Fruit fly (Drosophila melanogaster) whole organism, embryonic: ENCODE data around the gene CG13949.
A peak's percentile ranks its signal among the peaks of the same experiment; 100 is the strongest.

Experiments
- Adf1 ChIP-seq: fragments of 200-800 bp; sonication (Bioruptor generic); IDR thresholded peaks from 2 replicates; pipeline ENCODE4 v1.3.6; 2022; ENCODE audit warnings: missing biosample characterization, missing genetic modification characterization
- Aef1 ChIP-seq: fragments of 200-800 bp; sonication (Bioruptor generic); IDR thresholded peaks from 3 replicates; pipeline ENCODE4 v1.3.6; 2022; ENCODE audit warnings: missing biosample characterization, missing genetic modification characterization
- CG10321 ChIP-seq: fragments of 200-800 bp; sonication (Bioruptor generic); IDR thresholded peaks from 2 replicates; pipeline ENCODE4 v1.3.6; 2022; ENCODE audit warnings: missing biosample characterization, missing genetic modification characterization
- CG11247 ChIP-seq: fragments of 200-800 bp; sonication (Bioruptor generic); IDR thresholded peaks from 2 replicates; pipeline ENCODE4 v1.3.6; 2022; ENCODE audit warnings: missing biosample characterization, missing genetic modification characterization
- CG13287 ChIP-seq: fragments of 200-800 bp; sonication (Bioruptor generic); IDR thresholded peaks from 2 replicates; pipeline ENCODE4 v1.3.6; 2022; ENCODE audit warnings: missing biosample characterization, missing genetic modification characterization; ENCODE audit not compliant: partially characterized antibody
- CG14860 ChIP-seq: fragments of 200-800 bp; sonication (Bioruptor generic); IDR thresholded peaks from 3 replicates; pipeline ENCODE4 v1.3.6; 2022; ENCODE audit warnings: missing biosample characterization, missing genetic modification characterization; ENCODE audit not compliant: partially characterized antibody
- CG14965 ChIP-seq: fragments of 200-800 bp; sonication (Bioruptor generic); optimal IDR thresholded peaks from 2 replicates; lab custom pipeline; 2016; ENCODE audit warnings: missing biosample characterization, missing genetic modification characterization, borderline replicate concordance
- CG15479 ChIP-seq: fragments of 200-800 bp; sonication (Bioruptor generic); optimal IDR thresholded peaks from 3 replicates; lab custom pipeline; 2019; ENCODE audit warnings: missing biosample characterization, mild to moderate bottlenecking, missing genetic modification characterization, moderate library complexity
- CG1602 ChIP-seq: fragments of 200-800 bp; sonication (Bioruptor generic); optimal IDR thresholded peaks from 3 replicates; lab custom pipeline; 2016; ENCODE audit warnings: missing biosample characterization, missing genetic modification characterization
- CG18011 ChIP-seq: fragments of 200-800 bp; sonication (Bioruptor generic); optimal IDR thresholded peaks from 2 replicates; lab custom pipeline; 2017; ENCODE audit warnings: missing biosample characterization, missing genetic modification characterization, mild to moderate bottlenecking, moderate library complexity, missing genotype
- CG2120 ChIP-seq: fragments of 200-800 bp; sonication (Bioruptor generic); optimal IDR thresholded peaks from 3 replicates; lab custom pipeline; 2016; ENCODE audit warnings: missing biosample characterization, missing genetic modification characterization
- CG32532 ChIP-seq: fragments of 200-800 bp; sonication (Bioruptor generic); IDR thresholded peaks from 2 replicates; pipeline ENCODE4 v1.3.6; 2022; ENCODE audit warnings: missing biosample characterization, missing genetic modification characterization
- CG4617 ChIP-seq: fragments of 200-800 bp; sonication (Bioruptor generic); optimal IDR thresholded peaks from 3 replicates; lab custom pipeline; 2016; ENCODE audit warnings: missing biosample characterization, missing genetic modification characterization, borderline replicate concordance
- CG4820 ChIP-seq: fragments of 200-800 bp; sonication (Bioruptor generic); optimal IDR thresholded peaks from 3 replicates; lab custom pipeline; 2016; ENCODE audit warnings: missing biosample characterization, missing genetic modification characterization
- CG7987 ChIP-seq: fragments of 200-800 bp; sonication (Bioruptor generic); optimal IDR thresholded peaks from 2 replicates; lab custom pipeline; 2018; ENCODE audit warnings: missing biosample characterization, mild to moderate bottlenecking, missing genetic modification characterization, moderate library complexity
- CG8089 ChIP-seq: fragments of 200-800 bp; sonication (Bioruptor generic); optimal IDR thresholded peaks from 3 replicates; lab custom pipeline; 2016; ENCODE audit warnings: missing biosample characterization, missing genetic modification characterization
- CG8359 ChIP-seq: fragments of 200-800 bp; sonication (Bioruptor generic); optimal IDR thresholded peaks from 2 replicates; lab custom pipeline; 2017; ENCODE audit warnings: missing biosample characterization, mild to moderate bottlenecking, missing genetic modification characterization, borderline replicate concordance
- CG8388 ChIP-seq: fragments of 200-800 bp; sonication (Bioruptor generic); optimal IDR thresholded peaks from 2 replicates; lab custom pipeline; 2019; ENCODE audit warnings: missing biosample characterization, mild to moderate bottlenecking, missing genetic modification characterization, moderate library complexity
- CkIIα-i1 ChIP-seq: fragments of 200-800 bp; sonication (Bioruptor generic); IDR thresholded peaks from 2 replicates; pipeline ENCODE4 v1.3.6; 2022; ENCODE audit warnings: missing biosample characterization, missing genetic modification characterization
- Deaf1 ChIP-seq: fragments of 200-800 bp; optimal IDR thresholded peaks from 3 replicates; lab custom pipeline; 2019; ENCODE audit warnings: missing biosample characterization, mild to moderate bottlenecking, missing genetic modification characterization, moderate library complexity
- Dek ChIP-seq: fragments of 200-800 bp; sonication (Bioruptor generic); optimal IDR thresholded peaks from 3 replicates; lab custom pipeline; 2019; ENCODE audit warnings: missing biosample characterization, mild to moderate bottlenecking, missing genetic modification characterization, moderate library complexity
- Dll ChIP-seq: fragments of 200-800 bp; sonication (Bioruptor generic); IDR thresholded peaks from 4 replicates; pipeline ENCODE4 v1.3.6; 2022; ENCODE audit warnings: missing biosample characterization, missing genetic modification characterization; ENCODE audit not compliant: partially characterized antibody
- Doc3 ChIP-seq: fragments of 200-800 bp; sonication (Bioruptor generic); IDR thresholded peaks from 3 replicates; pipeline ENCODE4 v1.3.6; 2022; ENCODE audit warnings: missing biosample characterization, missing genetic modification characterization; ENCODE audit not compliant: partially characterized antibody
- H2.0 ChIP-seq: fragments of 200-800 bp; sonication (Bioruptor generic); IDR thresholded peaks from 2 replicates; pipeline ENCODE4 v1.3.6; 2022; ENCODE audit warnings: missing biosample characterization, missing genetic modification characterization
- Hmx ChIP-seq: fragments of 200-800 bp; sonication (Bioruptor generic); optimal IDR thresholded peaks from 2 replicates; lab custom pipeline; 2016; ENCODE audit warnings: missing biosample characterization, missing genetic modification characterization
- Hsf ChIP-seq: fragments of 200-800 bp; sonication (Bioruptor generic); optimal IDR thresholded peaks from 3 replicates; lab custom pipeline; 2016; ENCODE audit warnings: missing biosample characterization, missing genetic modification characterization
- Mes4 ChIP-seq: fragments of 200-800 bp; sonication (Bioruptor generic); optimal IDR thresholded peaks from 2 replicates; lab custom pipeline; 2016; ENCODE audit warnings: missing biosample characterization, missing genetic modification characterization
- Sry-δ ChIP-seq: fragments of 200-800 bp; sonication (Bioruptor generic); optimal IDR thresholded peaks from 2 replicates; lab custom pipeline; 2016; ENCODE audit warnings: missing biosample characterization, missing genetic modification characterization
- TFAM ChIP-seq: fragments of 200-800 bp; sonication (Bioruptor generic); optimal IDR thresholded peaks from 2 replicates; lab custom pipeline; 2017; ENCODE audit warnings: missing biosample characterization, missing genetic modification characterization, inconsistent platforms
- Xrp1 ChIP-seq: fragments of 200-800 bp; sonication (Bioruptor generic); IDR thresholded peaks from 2 replicates; pipeline ENCODE4 v1.3.6; 2022; ENCODE audit warnings: missing biosample characterization, missing genetic modification characterization
- aop ChIP-seq: fragments of 200-800 bp; sonication (Bioruptor generic); IDR thresholded peaks from 2 replicates; pipeline ENCODE4 v1.3.6; 2022; ENCODE audit warnings: missing biosample characterization, missing genetic modification characterization
- chif ChIP-seq, 2 experiments: fragments of 200-800 bp; sonication (Bioruptor generic); optimal IDR thresholded peaks; 3 replicates each; lab custom pipeline; 2016; ENCODE audit warnings: missing biosample characterization in 2 of 2, missing genetic modification characterization in 2 of 2
- chm ChIP-seq: fragments of 200-800 bp; sonication (Bioruptor generic); IDR thresholded peaks from 2 replicates; pipeline ENCODE4 v1.3.6; 2022; ENCODE audit warnings: missing biosample characterization, missing genetic modification characterization
- croc ChIP-seq: fragments of 200-800 bp; sonication (Bioruptor generic); conservative IDR thresholded peaks from 3 replicates; pipeline ENCODE4 v1.3.6; 2022; ENCODE audit warnings: missing biosample characterization, missing genetic modification characterization
- dysf ChIP-seq: fragments of 200-800 bp; sonication (Bioruptor generic); IDR thresholded peaks from 3 replicates; pipeline ENCODE4 v1.3.6; 2022; ENCODE audit warnings: missing biosample characterization, missing genetic modification characterization
- en ChIP-seq: fragments of 200-800 bp; sonication (Bioruptor generic); optimal IDR thresholded peaks from 2 replicates; lab custom pipeline; 2016; ENCODE audit warnings: missing biosample characterization, missing genetic modification characterization
- eyg ChIP-seq: fragments of 200-800 bp; sonication (Bioruptor generic); optimal IDR thresholded peaks from 3 replicates; lab custom pipeline; 2016; ENCODE audit warnings: missing biosample characterization, missing genetic modification characterization
- gt ChIP-seq: fragments of 200-800 bp; sonication (Bioruptor generic); IDR thresholded peaks from 2 replicates; pipeline ENCODE4 v1.3.6; 2022; ENCODE audit warnings: missing biosample characterization, missing genetic modification characterization
- hth ChIP-seq: fragments of >200 bp; optimal IDR thresholded peaks from 2 replicates; lab custom pipeline; 2017; ENCODE audit warnings: inconsistent platforms
- jing ChIP-seq: fragments of 200-800 bp; sonication (Bioruptor generic); optimal IDR thresholded peaks from 2 replicates; lab custom pipeline; 2018; ENCODE audit warnings: missing biosample characterization, mild to moderate bottlenecking, missing genetic modification characterization
- jumu ChIP-seq: fragments of 200-800 bp; sonication (Bioruptor generic); optimal IDR thresholded peaks from 3 replicates; lab custom pipeline; 2016; ENCODE audit warnings: missing biosample characterization, missing genetic modification characterization
- lbe ChIP-seq: fragments of 200-800 bp; sonication (Bioruptor generic); optimal IDR thresholded peaks from 2 replicates; lab custom pipeline; 2016; ENCODE audit warnings: missing biosample characterization, mild to moderate bottlenecking, missing genetic modification characterization
- maf-S ChIP-seq: fragments of 200-800 bp; sonication (Bioruptor generic); optimal IDR thresholded peaks from 2 replicates; lab custom pipeline; 2016; ENCODE audit warnings: missing biosample characterization, missing genetic modification characterization
- phol ChIP-seq: fragments of 200-800 bp; sonication (Bioruptor generic); optimal IDR thresholded peaks from 3 replicates; lab custom pipeline; 2018; ENCODE audit warnings: missing biosample characterization, mild to moderate bottlenecking, missing genetic modification characterization, moderate library complexity
- pum ChIP-seq: fragments of 200-800 bp; sonication (Bioruptor generic); optimal IDR thresholded peaks from 2 replicates; lab custom pipeline; 2016; ENCODE audit warnings: missing biosample characterization, missing genetic modification characterization
- salm ChIP-seq: fragments of 200-800 bp; sonication (Bioruptor generic); optimal IDR thresholded peaks from 2 replicates; lab custom pipeline; 2018; ENCODE audit warnings: missing biosample characterization, mild to moderate bottlenecking, missing genetic modification characterization
- sens ChIP-seq: fragments of 200-800 bp; sonication (Bioruptor generic); peaks from one replicate; lab custom pipeline; 2016; ENCODE audit warnings: missing biosample characterization, missing genetic modification characterization
- stc ChIP-seq: fragments of 200-800 bp; sonication (Bioruptor generic); IDR thresholded peaks from 2 replicates; pipeline ENCODE4 v1.3.6; 2022; ENCODE audit warnings: missing biosample characterization, missing genetic modification characterization
- sug ChIP-seq: fragments of 200-800 bp; optimal IDR thresholded peaks from 2 replicates; lab custom pipeline; 2019; ENCODE audit warnings: missing biosample characterization, mild to moderate bottlenecking, missing genetic modification characterization, moderate library complexity
- tgo ChIP-seq: fragments of 200-800 bp; sonication (Bioruptor generic); IDR thresholded peaks from 3 replicates; pipeline ENCODE4 v1.3.6; 2022; ENCODE audit warnings: missing biosample characterization, missing genetic modification characterization
- wor ChIP-seq: fragments of 200-800 bp; sonication (Bioruptor generic); IDR thresholded peaks from 2 replicates; pipeline ENCODE4 v1.3.6; 2022; ENCODE audit warnings: missing biosample characterization, missing genetic modification characterization
- yki ChIP-seq: fragments of >200 bp; optimal IDR thresholded peaks from 3 replicates; lab custom pipeline; 2018
- zfh2 ChIP-seq: fragments of 200-800 bp; sonication (Bioruptor generic); optimal IDR thresholded peaks from 2 replicates; lab custom pipeline; 2016; ENCODE audit warnings: missing biosample characterization, missing genetic modification characterization

The CG13949 gene

DNA sequence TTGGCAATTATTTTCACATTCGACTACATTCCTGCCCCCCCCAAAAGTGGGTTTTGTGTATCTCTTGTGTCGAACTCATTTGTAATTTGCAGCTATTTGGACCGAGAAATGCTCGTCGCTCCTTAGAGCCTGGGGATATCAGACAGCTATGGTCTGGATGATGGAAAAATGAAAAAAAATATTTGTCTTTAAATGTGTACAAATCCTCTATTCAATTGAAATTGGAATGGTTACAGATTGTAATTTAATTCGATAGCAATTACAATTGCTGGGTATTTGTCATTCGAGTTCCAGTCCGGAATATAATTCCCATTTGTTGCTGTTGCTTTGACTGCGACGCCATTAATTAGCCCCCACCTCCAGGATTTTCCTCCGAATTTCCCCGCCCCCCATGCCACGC is 34.7 kb downstream of the CG13949 start (continued):
- TF ChIP-seq aop (GFP tag; lab: Robert Waterston, UW) (no peak), H2.0 (GFP tag; lab: Robert Waterston, UW) (0 out of 2 replicates have a peak, but pooled peaks have one; percentile 35), Dll (GFP tag; lab: Robert Waterston, UW) (no peak), CG15479 (GFP tag; lab: Kevin White, UChicago) (no peak), pum (no peak), chm (GFP tag; lab: Robert Waterston, UW) (no peak), Sry-δ (GFP tag; lab: Kevin White, UChicago) (no peak), CG13287 (no peak), CG4820 (no peak), Hsf (GFP tag; lab: Kevin White, UChicago) (peak; percentile 25), jumu (GFP tag; lab: Kevin White, UChicago) (no peak), CG4617 (GFP tag; lab: Kevin White, UChicago) (no peak), Aef1 (GFP tag; lab: Robert Waterston, UW) (peak; percentile 43; the same call in 1 of the 3 replicates), CkIIα-i1 (GFP tag; lab: Robert Waterston, UW) (no peak), sens (GFP tag; lab: Kevin White, UChicago) (peak; percentile 33), en (no peak), Deaf1 (tag; lab: Kevin White, UChicago) (no peak), Mes4 (GFP tag; lab: Kevin White, UChicago) (no peak), phol (tag; lab: Kevin White, UChicago) (no peak), CG14860 (no peak), Xrp1 (GFP tag; lab: Robert Waterston, UW) (no peak), CG7987 (GFP tag; lab: Kevin White, UChicago) (no peak), eyg (GFP tag; lab: Kevin White, UChicago) (no peak), CG8359 (no peak), CG14965 (GFP tag; lab: Kevin White, UChicago) (no peak), wor (GFP tag; lab: Robert Waterston, UW) (peak; percentile 28; the same call in 1 of the 2 replicates), CG8089 (no peak), tgo (GFP tag; lab: Robert Waterston, UW) (peak; percentile 43; the same call in 2 of the 3 replicates), salm (tag; lab: Kevin White, UChicago) (no peak), yki (lab: Kevin White, UChicago) (no peak), CG11247 (GFP tag; lab: Robert Waterston, UW) (no peak), Adf1 (GFP tag; lab: Robert Waterston, UW) (no peak), CG32532 (GFP tag; lab: Robert Waterston, UW) (0 out of 2 replicates have a peak, but pooled peaks have one; percentile 29), TFAM (GFP tag; lab: Kevin White, UChicago) (no peak), maf-S (no peak), hth (no peak), Doc3 (GFP tag; lab: Robert Waterston, UW) (no peak), zfh2 (GFP tag; lab: Kevin White, UChicago) (no peak), dysf (GFP tag; lab: Robert Waterston, UW) (peak; percentile 55; the same call in 2 of the 3 replicates), chif (GFP tag; optimal IDR thresholded peaks at IDR 0.05; lab: Kevin White, UChicago) (peak in 1 of 2 experiments; percentile 6), Dek (tag; lab: Kevin White, UChicago) (no peak), CG1602 (GFP tag; lab: Kevin White, UChicago) (no peak), gt (no peak), Hmx (GFP tag; lab: Kevin White, UChicago) (no peak), stc (GFP tag; lab: Robert Waterston, UW) (0 out of 2 replicates have a peak, but pooled peaks have one; percentile 21), croc (GFP tag; lab: Robert Waterston, UW) (peak; percentile 14; the same call in 1 of the 3 replicates), lbe (GFP tag; lab: Kevin White, UChicago) (no peak), jing (GFP tag; lab: Kevin White, UChicago) (no peak), sug (tag; lab: Kevin White, UChicago) (no peak), CG2120 (GFP tag; lab: Kevin White, UChicago) (peak; percentile 48), CG10321 (no peak), CG18011 (GFP tag; lab: Kevin White, UChicago) (no peak), CG8388 (GFP tag; lab: Kevin White, UChicago) (no peak)
